Worm (Caenorhabditis elegans): ENCODE results near the gene nxf-1.

DNA sequence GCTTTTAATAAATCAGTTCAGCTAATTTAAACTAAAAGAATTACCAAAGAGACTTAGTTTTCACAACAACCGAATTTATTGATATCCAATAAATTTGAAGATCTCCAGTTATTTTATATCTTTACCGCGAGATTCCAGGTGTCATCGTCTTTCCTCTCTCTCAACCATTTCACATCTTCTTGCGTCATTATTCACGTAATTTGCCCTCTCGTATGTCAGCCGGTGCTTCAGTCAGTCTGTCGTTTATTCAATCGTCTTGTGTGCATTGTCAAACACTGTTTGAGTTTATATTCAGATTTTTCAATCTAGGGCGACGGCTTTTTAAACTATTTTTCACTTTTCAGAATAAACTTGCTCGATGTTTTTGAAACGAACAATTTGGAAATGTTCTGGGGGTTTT is 22.5 kb upstream of the nxf-1 start:
- no peak for TF ChIP-seq him-1 (tag; optimal IDR thresholded peaks at IDR 0.05)
- TF ChIP-seq dao-5 (tag; optimal IDR thresholded peaks at IDR 0.05): no peak

All from whole organism, L4/young adult.